Fruit fly (Drosophila melanogaster) whole organism, wandering third instar larva: ENCODE measurements around the gene CG33493.

Experiments used
- CG9705 ChIP-seq: fragments of 200-800 bp; sonication (Bioruptor generic); optimal IDR thresholded peaks from 2 replicates; lab custom pipeline; 2018; ENCODE audit warnings: missing biosample characterization, mild to moderate bottlenecking, missing genetic modification characterization
- Dif ChIP-seq: fragments of 200-275, 200-300 bp; sonication (Bioruptor generic); optimal IDR thresholded peaks from 2 replicates; lab custom pipeline; 2018; ENCODE audit warnings: missing biosample characterization, missing genetic modification characterization; ENCODE audit not compliant: partially characterized antibody
- Hr78 ChIP-seq: fragments of >200 bp; optimal IDR thresholded peaks from 2 replicates; lab custom pipeline; 2017; ENCODE audit warnings: missing biosample characterization, missing genetic modification characterization
- Jra ChIP-seq: sonication (Bioruptor generic); optimal IDR thresholded peaks from 2 replicates; lab custom pipeline; 2016; ENCODE audit warnings: missing biosample characterization, missing genetic modification characterization
- Myc ChIP-seq: fragments of >200 bp; optimal IDR thresholded peaks from 2 replicates; lab custom pipeline; 2017
- N ChIP-seq: fragments of >200 bp; optimal IDR thresholded peaks from 2 replicates; lab custom pipeline; 2018; ENCODE audit warnings: missing biosample characterization, missing external identifiers, missing genetic modification characterization
- brk ChIP-seq: fragments of 200-800 bp; sonication (Bioruptor generic); optimal IDR thresholded peaks from 2 replicates; lab custom pipeline; 2016; ENCODE audit warnings: missing biosample characterization, mild to moderate bottlenecking, missing genetic modification characterization
- dmrt93B ChIP-seq: fragments of 200-800 bp; sonication (Bioruptor generic); optimal IDR thresholded peaks from 2 replicates; lab custom pipeline; 2018; ENCODE audit warnings: missing biosample characterization, mild to moderate bottlenecking, missing genetic modification characterization
- ey ChIP-seq: fragments of 200-800 bp; sonication (Bioruptor generic); optimal IDR thresholded peaks from 2 replicates; lab custom pipeline; 2016; ENCODE audit warnings: missing biosample characterization, missing genetic modification characterization
- foxo ChIP-seq, 2 experiments: fragments of 200-800 bp; sonication (Bioruptor generic); optimal IDR thresholded peaks; 2 replicates in 1 of 2; 3 replicates in 1 of 2; lab custom pipeline; 2016 to 2017; ENCODE audit warnings: missing biosample characterization in 2 of 2, missing genetic modification characterization in 2 of 2
- jim ChIP-seq: fragments of 175-275, 200-325 bp; sonication (Bioruptor generic); optimal IDR thresholded peaks from 2 replicates; lab custom pipeline; 2016; ENCODE audit warnings: missing biosample characterization, mild to moderate bottlenecking, missing genetic modification characterization
- lola ChIP-seq: fragments of >200 bp; optimal IDR thresholded peaks from 2 replicates; lab custom pipeline; 2017; ENCODE audit warnings: missing biosample characterization, missing genetic modification characterization
- pan ChIP-seq: fragments of >200 bp; optimal IDR thresholded peaks from 2 replicates; lab custom pipeline; 2017
- psq ChIP-seq: fragments of 200-800 bp; sonication (Bioruptor generic); optimal IDR thresholded peaks from 3 replicates; lab custom pipeline; 2017; ENCODE audit warnings: missing biosample characterization, mild to moderate bottlenecking, missing genetic modification characterization, moderate library complexity
- sv ChIP-seq: fragments of 200-800 bp; sonication (Bioruptor generic); optimal IDR thresholded peaks from 3 replicates; lab custom pipeline; 2016; ENCODE audit warnings: missing biosample characterization, missing genetic modification characterization
- woc ChIP-seq: sonication (Bioruptor generic); optimal IDR thresholded peaks from 2 replicates; lab custom pipeline; 2016; ENCODE audit warnings: missing biosample characterization, mild to moderate bottlenecking, missing genetic modification characterization

CG33493 gene

DNA sequence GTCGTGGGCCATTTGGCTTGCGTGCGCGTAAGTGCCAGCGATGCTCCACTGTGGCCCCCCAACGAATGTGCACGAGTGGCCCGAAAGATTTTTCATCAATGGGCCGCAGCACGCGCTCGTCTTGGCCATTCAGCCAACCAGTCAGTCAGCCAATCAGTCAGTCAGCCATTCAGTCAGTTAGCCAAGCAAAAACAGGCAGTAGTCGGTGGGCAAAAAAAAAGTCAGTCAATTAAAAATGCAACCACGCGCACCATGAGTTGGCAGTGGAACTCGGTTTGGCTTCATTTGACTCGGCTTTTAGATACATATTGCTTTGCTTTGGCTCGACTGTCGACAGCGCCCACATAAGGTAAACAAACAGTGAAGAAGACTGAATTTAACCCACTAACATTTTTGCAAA lies 47.0 kb downstream of the CG33493 start:
- no peak for TF ChIP-seq psq (GFP tag; lab: Kevin White, UChicago)
- TF ChIP-seq ey (GFP tag; lab: Kevin White, UChicago), result no peak
- TF ChIP-seq dmrt93B (GFP tag; lab: Kevin White, UChicago), result no peak

DNA sequence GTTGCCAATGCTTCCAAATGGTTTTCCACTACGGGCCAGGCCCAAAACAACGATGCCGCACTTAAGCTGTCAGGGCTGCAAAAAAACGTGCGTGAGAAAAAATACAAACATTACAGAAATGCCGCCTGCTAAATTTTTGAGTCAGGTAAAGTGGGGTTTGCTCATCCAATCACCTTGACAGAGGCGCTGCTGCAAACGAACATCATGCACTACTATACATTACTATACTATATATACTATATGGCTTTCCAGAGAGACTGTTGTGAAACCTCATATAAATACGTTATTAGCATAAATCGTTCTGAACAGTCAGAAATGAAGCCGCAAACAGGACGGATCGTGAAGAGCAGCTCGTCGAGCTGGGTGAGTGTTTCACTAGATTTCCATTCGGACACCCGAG lies 49.7 kb downstream of the CG33493 start, which contains the start of gene CG14153:
TSS of gene CG14153 (plus strand) at position 301 of the 400 bp plus-strand sequence.
- TF ChIP-seq woc, result no peak
- no peak for TF ChIP-seq N
- no peak for TF ChIP-seq Hr78 (GFP tag; lab: Kevin White, UChicago)
- no peak for TF ChIP-seq pan (lab: Kevin White, UChicago)
- TF ChIP-seq foxo (GFP tag; optimal IDR thresholded peaks at IDR 0.05; lab: Kevin White, UChicago), result no peak
- TF ChIP-seq Myc (lab: Kevin White, UChicago), result no peak
- TF ChIP-seq lola, result no peak
- TF ChIP-seq sv (GFP tag; lab: Kevin White, UChicago), result no peak
- TF ChIP-seq jim (GFP tag; lab: Kevin White, UChicago), result no peak
- no peak for TF ChIP-seq ey (GFP tag; lab: Kevin White, UChicago)
- no peak for TF ChIP-seq CG9705 (GFP tag; lab: Kevin White, UChicago)
- no peak for TF ChIP-seq Jra (GFP tag; lab: Kevin White, UChicago)
- no peak for TF ChIP-seq psq (GFP tag; lab: Kevin White, UChicago)
- TF ChIP-seq brk, result no peak
- TF ChIP-seq Dif (GFP tag; lab: Kevin White, UChicago), result no peak
